Worm (Caenorhabditis elegans): ENCODE measurements around the gene glb-20.

DNA sequence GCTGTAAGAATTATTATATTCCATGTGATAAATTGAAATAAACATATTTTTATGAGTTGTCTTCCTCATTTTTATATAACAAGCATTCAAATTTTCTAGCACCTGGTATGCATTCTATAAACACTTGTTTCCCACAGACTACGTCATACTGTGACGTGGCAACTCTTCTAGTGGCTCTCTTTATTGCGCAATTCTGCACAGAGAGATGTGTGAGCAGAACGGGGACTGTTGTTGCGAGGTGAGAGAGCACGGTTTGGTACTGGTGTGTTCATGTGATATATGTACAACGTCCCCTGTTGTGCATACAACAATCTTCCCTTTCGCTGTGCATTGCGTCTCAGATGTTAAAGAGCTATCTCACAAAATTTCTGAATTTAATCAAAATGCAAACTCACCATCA lies 30.9 kb downstream of the glb-20 start:
- TF ChIP-seq dao-5 (tag; optimal IDR thresholded peaks at IDR 0.05) (no peak), him-1 (tag; optimal IDR thresholded peaks at IDR 0.05) (no peak), W03F9.2 (tag; optimal IDR thresholded peaks at IDR 0.05) (no peak)
